Fruit fly (Drosophila melanogaster): ENCODE results near the gene bbg.

The bbg gene

dm6 chr3L:14536042-14536684, at the start of gene bbg, which contains the start of gene CG43246:
TSS of gene bbg (minus strand) at chr3L:14536276.
TSS of gene CG43246 (plus strand) at chr3L:14536634.
- TF ChIP-seq Hr96 (GFP tag; optimal IDR thresholded peaks at IDR 0.05): no peak
- TF ChIP-seq CG12768 (GFP tag; optimal IDR thresholded peaks at IDR 0.05): no peak
- TF ChIP-seq CG11617 (GFP tag; optimal IDR thresholded peaks at IDR 0.05): no peak
- no peak for TF ChIP-seq Crg-1 (GFP tag; optimal IDR thresholded peaks at IDR 0.05)
- no peak for TF ChIP-seq toe (GFP tag; optimal IDR thresholded peaks at IDR 0.05)
- no peak for TF ChIP-seq CG1620 (GFP tag; optimal IDR thresholded peaks at IDR 0.05)
- TF ChIP-seq kay (GFP tag; ENCODE audit: borderline replicate concordance): no peak
- no peak for TF ChIP-seq cic (GFP tag; optimal IDR thresholded peaks at IDR 0.05)
- TF ChIP-seq CG14711 (tag; optimal IDR thresholded peaks at IDR 0.05): no peak
- TF ChIP-seq Mnt (GFP tag; optimal IDR thresholded peaks at IDR 0.05): no peak
- TF ChIP-seq Clk (GFP tag; optimal IDR thresholded peaks at IDR 0.05): no peak
- no peak for TF ChIP-seq CG33017 (tag; optimal IDR thresholded peaks at IDR 0.05)
- TF ChIP-seq CG7045 (GFP tag; optimal IDR thresholded peaks at IDR 0.05): no peak
- no peak for TF ChIP-seq tj (GFP tag; optimal IDR thresholded peaks at IDR 0.05)

DNA sequence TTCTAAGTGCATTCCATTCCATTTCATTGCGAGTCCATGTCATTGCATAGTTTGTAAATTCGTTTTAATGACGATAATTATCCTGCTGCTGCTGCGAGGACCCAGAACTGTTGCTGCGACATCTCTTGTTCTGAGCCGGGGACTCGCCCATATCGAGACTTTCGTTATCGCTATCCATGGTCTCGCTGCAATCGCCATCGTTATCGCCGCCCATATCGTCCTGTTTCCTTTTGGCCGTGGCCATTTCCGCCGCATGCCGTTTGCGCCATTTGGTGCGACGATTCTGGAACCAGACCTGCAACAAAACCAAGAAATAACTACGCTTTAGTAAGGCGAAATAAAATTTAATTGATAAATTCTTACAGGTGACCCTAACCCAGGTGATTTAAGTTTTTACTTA, 47.7 kb upstream of the bbg start:
- TF ChIP-seq CG7101 (tag; optimal IDR thresholded peaks at IDR 0.05) (no peak), CG12768 (GFP tag; optimal IDR thresholded peaks at IDR 0.05) (no peak), CG11617 (GFP tag; optimal IDR thresholded peaks at IDR 0.05) (no peak), pad (GFP tag; optimal IDR thresholded peaks at IDR 0.05) (no peak), kay (GFP tag; ENCODE audit: borderline replicate concordance) (no peak), Clk (GFP tag; optimal IDR thresholded peaks at IDR 0.05) (no peak), CG14711 (tag; optimal IDR thresholded peaks at IDR 0.05) (no peak)

DNA sequence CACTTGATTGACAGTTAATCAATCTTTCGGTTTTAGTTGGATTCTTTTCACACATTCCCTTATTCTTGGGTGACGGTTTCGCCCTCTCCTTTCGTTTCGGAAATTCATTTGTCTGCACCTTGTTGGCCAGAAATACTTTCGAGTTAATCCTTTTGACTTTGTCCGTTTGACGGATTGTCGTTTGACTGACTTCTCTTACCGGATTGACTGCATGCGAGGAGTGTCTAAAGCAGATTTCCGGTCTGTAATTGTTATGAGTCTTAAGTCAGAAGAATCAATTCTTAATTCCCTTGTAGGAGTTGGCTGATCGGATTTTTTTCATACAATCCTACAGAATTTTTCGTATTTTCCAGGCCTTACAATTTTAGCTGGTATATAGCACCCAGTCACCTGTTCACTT, 46.7 kb upstream of the bbg start:
- TF ChIP-seq Crg-1 (GFP tag; optimal IDR thresholded peaks at IDR 0.05) (no peak), Clk (GFP tag; optimal IDR thresholded peaks at IDR 0.05) (no peak), bab1 (GFP tag; optimal IDR thresholded peaks at IDR 0.05) (no peak), kay (GFP tag; ENCODE audit: borderline replicate concordance) (no peak), CG33017 (tag; optimal IDR thresholded peaks at IDR 0.05) (no peak), CG7101 (tag; optimal IDR thresholded peaks at IDR 0.05) (no peak), CG11617 (GFP tag; optimal IDR thresholded peaks at IDR 0.05) (no peak), toe (GFP tag; optimal IDR thresholded peaks at IDR 0.05) (no peak), pad (GFP tag; optimal IDR thresholded peaks at IDR 0.05) (no peak), CG12768 (GFP tag; optimal IDR thresholded peaks at IDR 0.05) (no peak), ovo (GFP tag; optimal IDR thresholded peaks at IDR 0.05) (no peak), Mnt (GFP tag; optimal IDR thresholded peaks at IDR 0.05) (no peak), CG7045 (GFP tag; optimal IDR thresholded peaks at IDR 0.05) (no peak), Hr96 (GFP tag; optimal IDR thresholded peaks at IDR 0.05) (no peak), CG5204 (GFP tag; optimal IDR thresholded peaks at IDR 0.05) (no peak)

DNA sequence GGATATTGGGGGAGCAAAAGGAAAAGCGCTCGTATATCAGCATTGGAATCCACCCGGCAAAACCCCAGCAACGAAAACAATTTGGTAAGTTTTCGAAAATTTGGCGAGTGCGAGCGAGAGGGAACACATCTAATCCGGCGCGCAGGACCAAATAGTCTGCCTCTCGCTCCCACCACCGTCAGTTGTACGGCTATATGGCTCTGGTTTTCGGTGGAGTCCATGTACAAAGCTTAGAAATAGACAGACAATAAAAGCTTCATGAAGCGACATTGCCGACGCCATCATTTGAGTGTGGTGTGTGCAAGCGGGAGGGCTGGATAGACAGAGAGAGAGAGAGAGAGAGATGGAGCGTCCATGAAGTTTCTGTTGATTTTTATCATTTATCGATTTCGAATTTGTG, 44.2 kb upstream of the bbg start:
- no peak for TF ChIP-seq Crg-1 (GFP tag; optimal IDR thresholded peaks at IDR 0.05)
- TF ChIP-seq CG11617 (GFP tag; optimal IDR thresholded peaks at IDR 0.05): no peak
- TF ChIP-seq CG7045 (GFP tag; optimal IDR thresholded peaks at IDR 0.05): no peak
- no peak for TF ChIP-seq bab1 (GFP tag; optimal IDR thresholded peaks at IDR 0.05)
- no peak for TF ChIP-seq CG7101 (tag; optimal IDR thresholded peaks at IDR 0.05)
- TF ChIP-seq CG12768 (GFP tag; optimal IDR thresholded peaks at IDR 0.05): no peak
- no peak for TF ChIP-seq kay (GFP tag; ENCODE audit: borderline replicate concordance)
- TF ChIP-seq CG33017 (tag; optimal IDR thresholded peaks at IDR 0.05): no peak
- no peak for TF ChIP-seq Hr96 (GFP tag; optimal IDR thresholded peaks at IDR 0.05)
- no peak for TF ChIP-seq toe (GFP tag; optimal IDR thresholded peaks at IDR 0.05)
- TF ChIP-seq cnc (optimal IDR thresholded peaks at IDR 0.05): no peak
- no peak for TF ChIP-seq Clk (GFP tag; optimal IDR thresholded peaks at IDR 0.05)

dm6 chr3L:14578896-14579295, 42.8 kb upstream of the bbg start:
- TF ChIP-seq Crg-1 (GFP tag; optimal IDR thresholded peaks at IDR 0.05) (no peak), pad (GFP tag; optimal IDR thresholded peaks at IDR 0.05) (peak; percentile 96)

dm6 chr3L:14575974-14576373, 39.9 kb upstream of the bbg start:
- no peak for TF ChIP-seq CG33017 (tag; optimal IDR thresholded peaks at IDR 0.05)
- no peak for TF ChIP-seq tj (GFP tag; optimal IDR thresholded peaks at IDR 0.05)
- no peak for TF ChIP-seq Crg-1 (GFP tag; optimal IDR thresholded peaks at IDR 0.05)
- no peak for TF ChIP-seq Hr96 (GFP tag; optimal IDR thresholded peaks at IDR 0.05)
- TF ChIP-seq toe (GFP tag; optimal IDR thresholded peaks at IDR 0.05): no peak
- TF ChIP-seq cnc (optimal IDR thresholded peaks at IDR 0.05): no peak
- no peak for TF ChIP-seq CG14711 (tag; optimal IDR thresholded peaks at IDR 0.05)
- no peak for TF ChIP-seq CG7101 (tag; optimal IDR thresholded peaks at IDR 0.05)
- no peak for TF ChIP-seq kay (GFP tag; ENCODE audit: borderline replicate concordance)

DNA sequence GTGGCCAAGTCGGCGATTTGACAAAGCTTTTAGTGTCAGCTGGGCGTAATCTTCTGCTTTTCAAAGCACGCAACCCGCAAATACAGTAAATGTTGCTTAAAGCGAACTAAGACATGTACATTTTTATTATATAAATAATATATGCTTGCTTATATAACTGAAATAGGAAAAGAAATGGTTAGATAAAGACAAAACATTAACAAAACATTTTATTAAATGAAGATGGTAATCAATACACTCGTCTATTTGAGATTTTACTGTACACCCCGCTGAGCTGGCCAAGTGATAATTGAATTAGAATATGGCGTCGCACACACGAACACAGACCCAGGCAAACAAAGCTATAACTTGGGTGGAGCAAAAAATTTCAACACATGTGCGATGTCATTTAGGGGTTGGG, 38.6 kb upstream of the bbg start:
- TF ChIP-seq CG7045 (GFP tag; optimal IDR thresholded peaks at IDR 0.05) (no peak), Crg-1 (GFP tag; optimal IDR thresholded peaks at IDR 0.05) (no peak), cic (GFP tag; optimal IDR thresholded peaks at IDR 0.05) (no peak), CG14711 (tag; optimal IDR thresholded peaks at IDR 0.05) (no peak), pad (GFP tag; optimal IDR thresholded peaks at IDR 0.05) (no peak), ovo (GFP tag; optimal IDR thresholded peaks at IDR 0.05) (no peak), Hr96 (GFP tag; optimal IDR thresholded peaks at IDR 0.05) (no peak), Clk (GFP tag; optimal IDR thresholded peaks at IDR 0.05) (no peak)
